Worm (Caenorhabditis elegans): Measurements from ENCODE around the gene T26E4.9.

ce11 chrV:15752049-15752448, 50.5 kb downstream of the T26E4.9 start, which contains the start of gene str-43:
- TF ChIP-seq fkh-10 (GFP tag; optimal IDR thresholded peaks at IDR 0.05) (no peak), unc-86 (tag; optimal IDR thresholded peaks at IDR 0.05) (no peak), ttx-3 (tag; optimal IDR thresholded peaks at IDR 0.05) (no peak), ahr-1 (tag; optimal IDR thresholded peaks at IDR 0.05) (no peak), ama-1 (optimal IDR thresholded peaks at IDR 0.05) (no peak), pha-4 (tag; optimal IDR thresholded peaks at IDR 0.05) (no peak), nhr-11 (tag; optimal IDR thresholded peaks at IDR 0.05) (no peak), lin-11 (tag; optimal IDR thresholded peaks at IDR 0.05) (no peak)
